Worm (Caenorhabditis elegans) whole organism, midembryonic: Measurements from ENCODE around the gene coq-6.

Experiments
- T22C8.4 ChIP-seq: fragments of 200-800 bp; sonication (Bioruptor generic); IDR thresholded peaks from 2 replicates; pipeline ENCODE4 v1.3.6; 2022; ENCODE audit warnings: missing genetic modification characterization, missing compliant biosample characterization
- cog-1 ChIP-seq: sonication (generic microtip); optimal IDR thresholded peaks from 2 replicates; lab custom pipeline; 2016; ENCODE audit warnings: missing genetic modification characterization, missing compliant biosample characterization
- flt-1 ChIP-seq: fragments of 200-800 bp; sonication (Bioruptor generic); IDR thresholded peaks from 2 replicates; pipeline ENCODE4 v1.3.6; 2022; ENCODE audit warnings: missing genetic modification characterization, missing compliant biosample characterization
- klf-2 ChIP-seq: fragments of 200-800 bp; sonication (Bioruptor generic); conservative IDR thresholded peaks from 2 replicates; pipeline ENCODE4 v1.3.6; 2022; ENCODE audit warnings: missing genetic modification reagents, missing genetic modification characterization, missing compliant biosample characterization
- med-1 ChIP-seq: sonication (generic microtip); optimal IDR thresholded peaks from 2 replicates; lab custom pipeline; 2017; ENCODE audit warnings: missing genetic modification characterization, mild to moderate bottlenecking, missing compliant biosample characterization, antibody characterized with exemption, missing genetic modification reagents; ENCODE audit not compliant: insufficient read depth
- ref-1 ChIP-seq: fragments of 200-800 bp; sonication (Bioruptor generic); conservative IDR thresholded peaks from 2 replicates; pipeline ENCODE4 v1.3.6; 2022; ENCODE audit warnings: missing genetic modification reagents, missing genetic modification characterization, missing compliant biosample characterization
- tab-1 ChIP-seq: fragments of 200-800 bp; sonication (Bioruptor generic); IDR thresholded peaks from 2 replicates; pipeline ENCODE4 v1.3.6; 2022; ENCODE audit warnings: missing genetic modification characterization, missing compliant biosample characterization
- ztf-23 ChIP-seq: fragments of 200-800 bp; sonication (Bioruptor generic); IDR thresholded peaks from 2 replicates; pipeline ENCODE4 v1.3.6; 2022; ENCODE audit warnings: missing genetic modification reagents, missing genetic modification characterization, missing compliant biosample characterization
- ztf-29 ChIP-seq: fragments of 200-800 bp; sonication (Bioruptor generic); IDR thresholded peaks from 2 replicates; pipeline ENCODE4 v1.3.6; 2022; ENCODE audit warnings: missing genetic modification reagents, missing genetic modification characterization, missing compliant biosample characterization

Gene coq-6

ce11 chrV:9318046-9318445 is 18.5 kb upstream of the coq-6 start, which contains the start of gene kvs-3:
Gene kvs-3, plus strand, starts transcription at chrV:9318311.
- 0 out of 2 replicates have a peak, but pooled peaks have one; percentile 15 for TF ChIP-seq ref-1 (GFP tag; lab: Robert Waterston, UW)
- no peak for TF ChIP-seq cog-1
- TF ChIP-seq klf-2 (GFP tag; lab: Robert Waterston, UW), result 0 out of 2 replicates have a peak, but pooled peaks have one; percentile 47
- peak; percentile 26 for TF ChIP-seq med-1 (GFP tag; lab: Kevin White, UChicago)
- TF ChIP-seq tab-1 (GFP tag; lab: Robert Waterston, UW), result 0 out of 2 replicates have a peak, but pooled peaks have one; percentile 66
- peak; percentile 63 for TF ChIP-seq T22C8.4 (GFP tag; lab: Robert Waterston, UW)
- TF ChIP-seq ztf-29, result no peak
- TF ChIP-seq ztf-23 (GFP tag; lab: Robert Waterston, UW), result peak; percentile 82
- no peak for TF ChIP-seq flt-1 (GFP tag; lab: Robert Waterston, UW)

DNA sequence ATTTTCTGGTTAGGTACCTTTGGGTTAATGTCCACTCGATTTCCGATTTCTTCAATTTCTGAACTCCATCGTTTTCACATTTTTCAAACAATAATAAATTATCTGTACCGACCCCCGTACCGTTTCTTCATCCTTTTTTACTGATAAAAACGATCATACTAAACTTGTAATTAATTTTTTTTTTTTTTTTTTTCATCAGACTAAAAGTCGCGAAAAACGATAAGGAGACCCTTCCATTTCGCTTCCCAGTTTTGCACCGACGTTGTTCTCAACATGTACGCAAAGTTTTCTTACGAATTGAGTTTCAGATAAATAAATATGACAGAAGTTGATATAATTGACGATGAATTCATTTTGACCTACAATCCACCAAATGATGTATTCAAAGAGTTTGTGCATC is 15.4 kb upstream of the coq-6 start, which contains the start of gene F44A2.7:
Gene F44A2.7 (plus strand): TSS at position 301 of the 400 bp plus-strand sequence.
- no peak for TF ChIP-seq med-1 (GFP tag; lab: Kevin White, UChicago)
- TF ChIP-seq T22C8.4 (GFP tag; lab: Robert Waterston, UW), result no peak
- no peak for TF ChIP-seq tab-1 (GFP tag; lab: Robert Waterston, UW)
- no peak for TF ChIP-seq cog-1
- TF ChIP-seq flt-1 (GFP tag; lab: Robert Waterston, UW), result no peak
- no peak for TF ChIP-seq ztf-29
- TF ChIP-seq ztf-23 (GFP tag; lab: Robert Waterston, UW), result no peak
- TF ChIP-seq klf-2 (GFP tag; lab: Robert Waterston, UW), result no peak
- TF ChIP-seq ref-1 (GFP tag; lab: Robert Waterston, UW), result no peak

DNA sequence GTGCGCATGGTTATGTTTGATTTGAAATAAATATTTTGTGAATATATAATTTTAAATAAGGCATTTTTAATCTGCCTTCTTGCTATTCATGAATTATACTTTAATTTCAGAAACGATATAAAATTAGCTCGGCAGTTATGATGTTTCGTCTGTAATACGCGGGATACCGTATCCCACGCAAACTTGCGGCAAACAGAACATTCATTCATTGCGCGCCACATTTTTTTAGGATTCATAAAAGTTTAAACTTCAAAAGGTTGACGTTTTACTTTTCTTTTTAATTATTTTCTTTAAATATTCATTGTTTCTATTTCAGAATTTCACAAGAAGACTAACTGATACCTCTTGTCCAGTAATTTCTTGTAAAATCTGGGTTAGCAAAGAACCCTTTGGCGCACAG is 13.7 kb upstream of the coq-6 start, which contains the start of gene tag-153:
Gene tag-153 (plus strand): TSS at position 200 of the 400 bp plus-strand sequence.
- TF ChIP-seq cog-1 (no peak), T22C8.4 (GFP tag; lab: Robert Waterston, UW) (no peak), ref-1 (GFP tag; lab: Robert Waterston, UW) (no peak), flt-1 (GFP tag; lab: Robert Waterston, UW) (no peak), ztf-23 (GFP tag; lab: Robert Waterston, UW) (no peak), med-1 (GFP tag; lab: Kevin White, UChicago) (no peak), ztf-29 (no peak), klf-2 (GFP tag; lab: Robert Waterston, UW) (no peak), tab-1 (GFP tag; lab: Robert Waterston, UW) (no peak)

- TF ChIP-seq ref-1 (GFP tag; lab: Robert Waterston, UW) (no peak), ztf-23 (GFP tag; lab: Robert Waterston, UW) (no peak), flt-1 (GFP tag; lab: Robert Waterston, UW) (no peak), ztf-29 (no peak), klf-2 (GFP tag; lab: Robert Waterston, UW) (no peak), med-1 (GFP tag; lab: Kevin White, UChicago) (no peak), cog-1 (no peak), T22C8.4 (GFP tag; lab: Robert Waterston, UW) (no peak), tab-1 (GFP tag; lab: Robert Waterston, UW) (no peak)
Observed at ce11 chrV:9324167-9324566, 12.4 kb upstream of the coq-6 start.

DNA sequence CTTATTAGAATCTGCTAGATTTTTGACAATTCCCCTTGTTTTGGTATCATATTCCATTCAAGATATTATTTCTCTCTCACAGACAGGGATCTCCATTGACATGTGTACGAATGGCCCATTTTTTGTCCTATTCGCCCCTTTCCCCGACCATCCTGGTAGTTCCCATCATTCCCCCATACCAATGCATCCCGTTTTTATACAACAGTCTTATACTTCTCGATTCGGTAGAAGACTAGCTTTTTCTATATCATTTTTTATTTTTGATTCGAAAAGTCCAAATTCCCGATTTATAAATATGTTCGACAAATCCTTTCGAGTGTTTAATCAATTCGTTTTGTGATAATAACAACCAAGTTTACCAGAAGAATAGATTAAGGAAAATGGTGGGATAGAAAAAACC is 9.7 kb upstream of the coq-6 start:
- TF ChIP-seq ztf-29 (no peak), klf-2 (GFP tag; lab: Robert Waterston, UW) (no peak), cog-1 (no peak), ref-1 (GFP tag; lab: Robert Waterston, UW) (no peak), med-1 (GFP tag; lab: Kevin White, UChicago) (no peak), flt-1 (GFP tag; lab: Robert Waterston, UW) (no peak)

DNA sequence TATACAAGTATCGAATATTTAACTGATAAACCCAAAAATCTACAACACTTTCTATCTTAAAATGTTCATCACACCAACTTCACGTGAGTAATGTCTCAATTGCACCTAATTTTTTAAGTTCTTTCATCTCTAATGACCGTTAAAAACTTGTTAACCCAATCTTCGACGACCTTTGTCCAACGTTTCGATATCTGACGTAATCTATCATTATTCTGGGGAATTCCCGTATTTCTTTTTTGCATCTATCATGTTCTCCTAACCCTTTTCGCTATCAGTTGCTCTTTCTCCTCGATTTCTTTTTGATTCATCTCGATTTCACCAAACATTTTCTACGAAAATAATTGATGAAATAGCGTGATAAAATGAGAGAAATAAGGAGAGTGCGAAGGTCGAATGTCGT is 8.9 kb upstream of the coq-6 start:
- no peak for TF ChIP-seq tab-1 (GFP tag; lab: Robert Waterston, UW)
- no peak for TF ChIP-seq ztf-23 (GFP tag; lab: Robert Waterston, UW)
- TF ChIP-seq ztf-29, result no peak
- no peak for TF ChIP-seq ref-1 (GFP tag; lab: Robert Waterston, UW)
- TF ChIP-seq med-1 (GFP tag; lab: Kevin White, UChicago), result no peak
- no peak for TF ChIP-seq flt-1 (GFP tag; lab: Robert Waterston, UW)
- TF ChIP-seq T22C8.4 (GFP tag; lab: Robert Waterston, UW), result no peak
- no peak for TF ChIP-seq cog-1
- TF ChIP-seq klf-2 (GFP tag; lab: Robert Waterston, UW), result no peak

ce11 chrV:9328670-9329069 is 7.9 kb upstream of the coq-6 start, which contains the start of gene K07B1.4:
Gene K07B1.4, plus strand, starts transcription at chrV:9328970.
- TF ChIP-seq klf-2 (GFP tag; lab: Robert Waterston, UW), result no peak
- TF ChIP-seq tab-1 (GFP tag; lab: Robert Waterston, UW), result no peak
- no peak for TF ChIP-seq cog-1
- TF ChIP-seq ztf-29, result no peak
- TF ChIP-seq T22C8.4 (GFP tag; lab: Robert Waterston, UW), result no peak
- no peak for TF ChIP-seq flt-1 (GFP tag; lab: Robert Waterston, UW)
- TF ChIP-seq ztf-23 (GFP tag; lab: Robert Waterston, UW), result no peak

ce11 chrV:9329245-9329979 is 7.2 kb upstream of the coq-6 start:
- no peak for TF ChIP-seq ref-1 (GFP tag; lab: Robert Waterston, UW)
- TF ChIP-seq flt-1 (GFP tag; lab: Robert Waterston, UW), result no peak
- no peak for TF ChIP-seq ztf-29
- no peak for TF ChIP-seq med-1 (GFP tag; lab: Kevin White, UChicago)
- TF ChIP-seq T22C8.4 (GFP tag; lab: Robert Waterston, UW), result no peak
- TF ChIP-seq klf-2 (GFP tag; lab: Robert Waterston, UW), result no peak
- TF ChIP-seq tab-1 (GFP tag; lab: Robert Waterston, UW), result no peak
- no peak for TF ChIP-seq ztf-23 (GFP tag; lab: Robert Waterston, UW)
- TF ChIP-seq cog-1, result no peak
